Fruit fly (Drosophila melanogaster) whole organism: ENCODE measurements around the gene Sf3b5.

Source experiments
- CG8478 ChIP-seq: fragments of >200 bp; optimal IDR thresholded peaks from 2 replicates; lab custom pipeline; 2018; ENCODE audit warnings: inconsistent platforms
- Dll ChIP-seq: fragments of >200 bp; optimal IDR thresholded peaks from 2 replicates; lab custom pipeline; 2017
- EcR ChIP-seq, 2 experiments: fragments of >200 bp; optimal IDR thresholded peaks; 2 replicates each; lab custom pipeline; 2017; ENCODE audit warnings: missing biosample characterization in 2 of 2, missing genetic modification characterization in 2 of 2, missing genetic modification reagents in 2 of 2
- pan ChIP-seq: fragments of >200 bp; optimal IDR thresholded peaks from 2 replicates; lab custom pipeline; 2017
- psq ChIP-seq: fragments of >200 bp; optimal IDR thresholded peaks from 2 replicates; lab custom pipeline; 2017
- usp ChIP-seq: fragments of >200 bp; optimal IDR thresholded peaks from 2 replicates; lab custom pipeline; 2017; ENCODE audit warnings: missing biosample characterization, missing genetic modification characterization, mixed read lengths

Sf3b5 gene

dm6 chr3R:8992928-8993579 is 22.1 kb downstream of the Sf3b5 start, which contains the start of gene CG11975:
TSS of gene CG11975 (plus strand) at chr3R:8993253.
- no peak for TF ChIP-seq CG8478 (lab: Kevin White, UChicago)
- no peak for TF ChIP-seq Dll (lab: Kevin White, UChicago)
- no peak for TF ChIP-seq pan (lab: Kevin White, UChicago)
- no peak for TF ChIP-seq EcR (GFP tag; optimal IDR thresholded peaks at IDR 0.05; lab: Kevin White, UChicago)
- TF ChIP-seq psq (lab: Kevin White, UChicago): no peak
- TF ChIP-seq usp (GFP tag; lab: Kevin White, UChicago): no peak

DNA sequence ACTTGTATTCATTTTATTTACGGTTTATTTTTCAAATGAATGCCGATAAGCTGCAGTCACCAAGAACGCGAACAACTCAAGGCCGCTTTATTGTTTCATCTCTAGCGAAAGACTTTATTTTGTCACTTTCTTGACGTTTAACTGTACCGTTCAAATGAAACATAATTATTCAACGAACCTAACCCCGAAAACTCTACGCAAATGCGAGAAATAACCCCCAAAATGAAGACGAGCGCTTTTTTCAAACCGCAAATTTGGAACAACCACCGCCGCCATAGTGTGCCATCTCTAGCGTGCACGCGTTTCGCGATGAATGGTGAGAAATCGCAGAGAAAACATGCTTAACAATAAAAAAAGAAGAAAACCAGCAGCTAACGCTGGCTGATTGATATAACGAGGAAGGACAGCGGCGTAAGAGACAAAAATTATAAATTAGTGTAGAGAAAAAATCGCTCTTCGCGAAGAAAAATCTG is 30.5 kb downstream of the Sf3b5 start, which contains the start of gene CG11970:
CG11970 (plus strand) TSS at position 117 of the 473 bp plus-strand sequence.
- TF ChIP-seq CG8478 (lab: Kevin White, UChicago) (no peak), Dll (lab: Kevin White, UChicago) (no peak), usp (GFP tag; lab: Kevin White, UChicago) (no peak), EcR (GFP tag; optimal IDR thresholded peaks at IDR 0.05; lab: Kevin White, UChicago) (no peak)

dm6 chr3R:8984141-8984540 is 31.0 kb downstream of the Sf3b5 start, which contains the start of gene RagA-B:
TSS of gene RagA-B (minus strand) at chr3R:8984315.
- TF ChIP-seq psq (lab: Kevin White, UChicago) (no peak), pan (lab: Kevin White, UChicago) (no peak), EcR (GFP tag; optimal IDR thresholded peaks at IDR 0.05; lab: Kevin White, UChicago) (no peak), usp (GFP tag; lab: Kevin White, UChicago) (no peak), Dll (lab: Kevin White, UChicago) (no peak), CG8478 (lab: Kevin White, UChicago) (no peak)

dm6 chr3R:8981209-8981996 is 33.7 kb downstream of the Sf3b5 start:
- TF ChIP-seq psq (lab: Kevin White, UChicago) (no peak), usp (GFP tag; lab: Kevin White, UChicago) (no peak), pan (lab: Kevin White, UChicago) (no peak), Dll (lab: Kevin White, UChicago) (no peak), CG8478 (lab: Kevin White, UChicago) (no peak)

dm6 chr3R:8980776-8981165 is 34.4 kb downstream of the Sf3b5 start, which contains the start of gene CAHbeta:
TSS of gene CAHbeta (plus strand) at chr3R:8980860.
- no peak for TF ChIP-seq psq (lab: Kevin White, UChicago)
- no peak for TF ChIP-seq Dll (lab: Kevin White, UChicago)
- no peak for TF ChIP-seq EcR (GFP tag; optimal IDR thresholded peaks at IDR 0.05; lab: Kevin White, UChicago)
- TF ChIP-seq usp (GFP tag; lab: Kevin White, UChicago): no peak
- no peak for TF ChIP-seq pan (lab: Kevin White, UChicago)
- no peak for TF ChIP-seq CG8478 (lab: Kevin White, UChicago)

DNA sequence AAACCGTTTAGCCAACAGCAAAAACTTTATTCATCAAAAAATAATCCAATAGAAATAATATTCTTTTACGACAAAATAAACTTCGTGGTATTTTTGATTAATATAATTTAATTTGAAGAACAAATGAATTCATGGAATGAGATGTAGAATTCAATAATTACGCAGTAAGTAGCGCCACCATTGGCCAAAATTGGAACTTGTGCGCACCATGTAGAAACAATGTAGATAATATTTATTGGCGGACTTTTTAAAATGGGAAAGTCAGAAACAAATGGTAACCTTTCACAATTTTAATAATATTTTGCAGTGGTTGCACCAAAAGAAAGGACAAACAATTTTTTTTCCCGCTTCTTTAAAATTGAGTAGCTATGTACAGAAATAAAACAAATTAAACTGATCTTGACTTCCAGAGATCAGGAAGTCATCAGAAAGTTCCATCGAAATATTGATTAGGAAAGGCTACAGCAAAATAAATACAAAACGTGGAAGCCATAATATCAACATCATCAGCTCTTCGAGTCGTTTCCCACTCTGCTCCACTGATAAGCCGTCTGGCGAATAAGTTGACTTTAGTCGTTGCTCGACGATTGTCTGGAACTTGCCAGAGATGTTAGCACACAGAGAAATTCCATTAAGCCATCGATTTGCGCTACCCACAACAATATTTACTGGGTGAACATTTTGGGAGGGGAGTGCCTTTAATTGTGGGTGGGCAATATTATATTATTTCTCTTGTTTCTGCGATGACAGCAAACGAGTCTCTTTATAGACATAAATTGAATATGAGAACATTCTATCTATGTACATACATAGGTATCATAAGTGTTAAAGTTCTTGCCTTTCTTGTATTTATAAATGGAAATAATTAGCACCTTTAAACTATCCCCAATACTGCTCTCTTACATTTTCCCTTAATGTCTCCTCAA is 35.0 kb downstream of the Sf3b5 start:
- TF ChIP-seq EcR (GFP tag; optimal IDR thresholded peaks at IDR 0.05; lab: Kevin White, UChicago) (no peak), usp (GFP tag; lab: Kevin White, UChicago) (no peak), Dll (lab: Kevin White, UChicago) (no peak), CG8478 (lab: Kevin White, UChicago) (no peak)

DNA sequence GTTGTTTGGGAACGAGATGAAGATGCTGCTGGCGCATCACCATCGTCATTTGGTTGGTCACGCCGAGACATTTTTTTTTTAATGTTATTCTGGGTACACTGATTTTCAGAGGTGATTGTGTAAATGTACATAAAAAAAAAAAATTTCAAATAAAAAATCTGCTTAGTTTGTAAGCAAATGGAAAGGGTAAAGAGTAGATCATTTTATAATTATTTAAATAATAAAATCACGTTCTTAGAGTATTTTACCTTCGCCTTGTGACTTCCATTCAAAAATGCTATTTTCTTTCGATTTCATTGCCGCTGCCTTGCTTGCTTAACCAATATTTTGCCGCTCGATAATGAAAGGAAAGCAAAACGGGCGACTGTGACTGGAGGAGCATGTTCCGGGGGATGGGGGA is 36.4 kb downstream of the Sf3b5 start:
- no peak for TF ChIP-seq pan (lab: Kevin White, UChicago)

DNA sequence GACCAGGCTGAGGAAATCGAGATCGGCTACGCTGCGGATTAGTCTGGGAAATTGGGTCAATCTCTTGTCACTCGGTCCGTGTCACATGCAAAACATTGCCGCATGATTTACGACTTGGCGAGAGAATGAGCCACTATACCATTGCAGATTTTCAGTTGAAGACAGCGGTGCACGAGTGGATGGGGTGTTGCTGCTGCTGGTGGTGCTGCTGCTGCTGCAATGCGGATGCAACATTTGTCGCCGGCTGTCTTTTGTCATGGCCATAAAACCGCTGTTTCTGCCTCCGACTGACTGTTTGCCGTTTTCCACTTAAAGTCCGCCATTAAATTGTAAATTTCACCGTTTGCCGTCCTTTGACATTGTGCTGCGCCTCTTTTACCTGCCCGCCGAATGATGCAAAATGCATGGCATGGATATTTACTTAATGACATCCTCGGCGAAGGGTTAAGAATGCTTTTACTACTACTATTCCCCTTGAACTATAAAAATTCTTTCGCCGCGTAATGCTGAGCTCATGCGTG is 39.0 kb downstream of the Sf3b5 start:
- no peak for TF ChIP-seq Dll (lab: Kevin White, UChicago)
- no peak for TF ChIP-seq psq (lab: Kevin White, UChicago)
- TF ChIP-seq pan (lab: Kevin White, UChicago): no peak
- TF ChIP-seq usp (GFP tag; lab: Kevin White, UChicago): no peak
- TF ChIP-seq EcR (GFP tag; optimal IDR thresholded peaks at IDR 0.05; lab: Kevin White, UChicago): no peak
- TF ChIP-seq CG8478 (lab: Kevin White, UChicago): no peak

DNA sequence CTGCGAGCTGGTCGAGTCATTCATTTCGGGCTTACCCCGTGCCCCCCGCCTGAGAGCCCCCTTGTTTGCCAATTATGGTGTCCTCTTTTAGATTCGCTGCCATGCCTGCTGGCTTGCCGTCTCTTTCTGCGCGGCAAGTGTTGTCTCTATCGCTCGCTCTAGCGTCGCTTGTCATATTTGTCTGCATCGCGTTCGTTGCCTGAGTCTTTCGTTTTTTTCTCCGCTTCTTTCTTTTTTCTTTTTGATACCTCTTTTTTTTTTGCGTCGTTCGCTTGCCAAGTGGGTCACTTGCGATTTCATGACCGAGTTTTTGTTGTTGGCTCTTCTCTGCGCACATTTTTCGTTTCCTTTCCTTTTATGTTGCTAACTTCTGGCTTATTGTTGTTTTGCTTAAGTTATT is 43.3 kb downstream of the Sf3b5 start:
- TF ChIP-seq Dll (lab: Kevin White, UChicago): peak; percentile 40
- TF ChIP-seq usp (GFP tag; lab: Kevin White, UChicago): no peak

DNA sequence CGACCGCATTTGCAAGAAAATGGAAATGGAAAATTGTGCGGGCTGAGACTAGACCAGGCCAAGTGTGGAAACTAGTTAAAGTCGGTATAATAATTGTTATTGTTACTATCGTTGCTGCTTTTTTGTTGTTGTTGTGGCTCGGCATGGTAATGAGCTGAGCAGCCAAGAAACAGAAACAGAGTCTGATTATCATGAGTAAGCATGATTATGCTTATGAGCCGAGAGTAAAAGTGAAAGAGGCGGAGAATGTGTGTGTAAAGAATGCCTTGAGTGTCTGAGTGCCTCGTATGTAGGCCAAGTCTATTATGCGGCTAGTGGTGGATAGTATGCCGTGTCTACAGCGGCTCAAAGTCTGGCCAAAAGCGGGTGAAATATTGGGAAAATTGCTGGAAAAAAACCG is 44.4 kb downstream of the Sf3b5 start:
- TF ChIP-seq Dll (lab: Kevin White, UChicago) (no peak), psq (lab: Kevin White, UChicago) (no peak)

dm6 chr3R:8969926-8970306 is 45.2 kb downstream of the Sf3b5 start:
- TF ChIP-seq psq (lab: Kevin White, UChicago) (no peak), Dll (lab: Kevin White, UChicago) (no peak)
